Fruit fly (Drosophila melanogaster): Measurements from ENCODE around the gene Syx17.

dm6 chr3L:4440153-4440552 lies 36.9 kb downstream of the Syx17 start:
- TF ChIP-seq OdsH (GFP tag; optimal IDR thresholded peaks at IDR 0.05), result no peak
- no peak for TF ChIP-seq psq (GFP tag; optimal IDR thresholded peaks at IDR 0.05)
- TF ChIP-seq sage (GFP tag; optimal IDR thresholded peaks at IDR 0.05), result no peak
- TF ChIP-seq CrebA (GFP tag; optimal IDR thresholded peaks at IDR 0.05; ENCODE audit: borderline replicate concordance), result no peak
- TF ChIP-seq Myc (optimal IDR thresholded peaks at IDR 0.05), result peak; percentile 51
- TF ChIP-seq dl (GFP tag; optimal IDR thresholded peaks at IDR 0.05; ENCODE audit: insufficient read depth in 1 of 2, partially characterized antibody in 2 of 2), result no peak
- no peak for TF ChIP-seq Abd-B (GFP tag; optimal IDR thresholded peaks at IDR 0.05)
- TF ChIP-seq pan (optimal IDR thresholded peaks at IDR 0.05), result no peak
- no peak for TF ChIP-seq rgr (GFP tag; optimal IDR thresholded peaks at IDR 0.05)
- no peak for TF ChIP-seq Hnf4 (GFP tag; optimal IDR thresholded peaks at IDR 0.05)
- no peak for TF ChIP-seq brk (GFP tag; optimal IDR thresholded peaks at IDR 0.05)
- no peak for TF ChIP-seq Hr83 (GFP tag; optimal IDR thresholded peaks at IDR 0.05; ENCODE audit: poor library complexity, severe bottlenecking)
- TF ChIP-seq GATAd (GFP tag; optimal IDR thresholded peaks at IDR 0.05), result no peak
